Fruit fly (Drosophila melanogaster) whole organism, embryonic: ENCODE data around the gene CG16854.
A peak's percentile ranks its signal among the peaks of the same experiment; 100 is the strongest.

ENCODE experiments used
- Atf-2 ChIP-seq: fragments of 200-800 bp; sonication (Bioruptor generic); optimal IDR thresholded peaks from 2 replicates; lab custom pipeline; 2016; ENCODE audit warnings: missing biosample characterization, missing genetic modification characterization
- B-H1 ChIP-seq: fragments of 200-800 bp; sonication (Bioruptor generic); IDR thresholded peaks from 3 replicates; pipeline ENCODE4 v1.3.6; 2022; ENCODE audit warnings: missing biosample characterization, missing genetic modification characterization
- CG12744 ChIP-seq: fragments of 200-800 bp; sonication (Bioruptor generic); optimal IDR thresholded peaks from 2 replicates; lab custom pipeline; 2016; ENCODE audit warnings: missing biosample characterization, missing genetic modification characterization
- CG15011 ChIP-seq: fragments of 200-800 bp; sonication (Bioruptor generic); optimal IDR thresholded peaks from 3 replicates; lab custom pipeline; 2018; ENCODE audit warnings: missing biosample characterization, mild to moderate bottlenecking, missing genetic modification characterization
- CG1603 ChIP-seq: fragments of 200-800 bp; sonication (Bioruptor generic); optimal IDR thresholded peaks from 2 replicates; lab custom pipeline; 2019; ENCODE audit warnings: missing biosample characterization, mild to moderate bottlenecking, missing genetic modification characterization, moderate library complexity
- CG17186 ChIP-seq: fragments of 200-800 bp; sonication (Bioruptor generic); optimal IDR thresholded peaks from 3 replicates; lab custom pipeline; 2017; ENCODE audit warnings: missing biosample characterization, missing genetic modification reagents, missing genetic modification characterization
- CG17361 ChIP-seq: fragments of 200-800 bp; sonication (Bioruptor generic); IDR thresholded peaks from 3 replicates; pipeline ENCODE4 v1.3.6; 2022; ENCODE audit warnings: missing biosample characterization, missing genetic modification characterization
- CG18011 ChIP-seq: fragments of 200-800 bp; sonication (Bioruptor generic); optimal IDR thresholded peaks from 2 replicates; lab custom pipeline; 2017; ENCODE audit warnings: missing biosample characterization, missing genetic modification characterization, mild to moderate bottlenecking, moderate library complexity, missing genotype
- CG30431 ChIP-seq: fragments of 200-800 bp; sonication (Bioruptor generic); optimal IDR thresholded peaks from 2 replicates; lab custom pipeline; 2017; ENCODE audit warnings: missing biosample characterization, missing genetic modification characterization
- CG31224 ChIP-seq: fragments of 200-800 bp; sonication (Bioruptor generic); IDR thresholded peaks from 2 replicates; pipeline ENCODE4 v1.3.6; 2022; ENCODE audit warnings: missing biosample characterization, missing genetic modification characterization
- CG32532 ChIP-seq: fragments of 200-800 bp; sonication (Bioruptor generic); IDR thresholded peaks from 2 replicates; pipeline ENCODE4 v1.3.6; 2022; ENCODE audit warnings: missing biosample characterization, missing genetic modification characterization
- CG3281 ChIP-seq: fragments of 200-800 bp; sonication (Bioruptor generic); optimal IDR thresholded peaks from 3 replicates; lab custom pipeline; 2017; ENCODE audit warnings: missing biosample characterization, mild to moderate bottlenecking, missing genetic modification characterization
- CG5245 ChIP-seq: fragments of 200-800 bp; sonication (Bioruptor generic); optimal IDR thresholded peaks from 3 replicates; lab custom pipeline; 2016; ENCODE audit warnings: missing biosample characterization, missing genetic modification characterization
- CG6175 ChIP-seq: fragments of 200-800 bp; sonication (Bioruptor generic); IDR thresholded peaks from 3 replicates; pipeline ENCODE4 v1.3.6; 2022; ENCODE audit warnings: missing biosample characterization, missing genetic modification characterization
- CG6854 ChIP-seq: fragments of 200-800 bp; sonication (Bioruptor generic); optimal IDR thresholded peaks from 3 replicates; lab custom pipeline; 2017; ENCODE audit warnings: missing biosample characterization, mild to moderate bottlenecking, missing genetic modification characterization
- CG7271 ChIP-seq: fragments of 200-800 bp; sonication (Bioruptor generic); optimal IDR thresholded peaks from 2 replicates; lab custom pipeline; 2018; ENCODE audit warnings: missing biosample characterization, mild to moderate bottlenecking, missing genetic modification characterization, moderate library complexity
- CG7987 ChIP-seq: fragments of 200-800 bp; sonication (Bioruptor generic); optimal IDR thresholded peaks from 2 replicates; lab custom pipeline; 2018; ENCODE audit warnings: missing biosample characterization, mild to moderate bottlenecking, missing genetic modification characterization, moderate library complexity
- CG8290 ChIP-seq, 3 experiments: fragments of 200-800 bp; sonication (Bioruptor generic); optimal IDR thresholded peaks; 2 replicates each; lab custom pipeline; 2016 to 2019; ENCODE audit warnings: missing biosample characterization in 3 of 3, missing genetic modification characterization in 3 of 3, mild to moderate bottlenecking in 2 of 3, moderate library complexity in 1 of 3
- CG9609 ChIP-seq: fragments of 200-800 bp; sonication (Bioruptor generic); optimal IDR thresholded peaks from 3 replicates; lab custom pipeline; 2016; ENCODE audit warnings: missing biosample characterization, missing genetic modification characterization
- CTCF ChIP-seq: fragments of 200-800 bp; sonication (Bioruptor generic); optimal IDR thresholded peaks from 2 replicates; lab custom pipeline; 2017; ENCODE audit warnings: missing biosample characterization, mild to moderate bottlenecking, missing genetic modification characterization, moderate library complexity
- Drgx ChIP-seq: fragments of 200-800 bp; sonication (Bioruptor generic); IDR thresholded peaks from 2 replicates; pipeline ENCODE4 v1.3.6; 2022; ENCODE audit warnings: missing biosample characterization, missing genetic modification characterization
- HLHmδ ChIP-seq: fragments of 200-800 bp; sonication (Bioruptor generic); optimal IDR thresholded peaks from 2 replicates; lab custom pipeline; 2018; ENCODE audit warnings: missing biosample characterization, mild to moderate bottlenecking, missing genetic modification characterization, moderate library complexity
- Hmr ChIP-seq: fragments of 200-800 bp; sonication (Bioruptor generic); optimal IDR thresholded peaks from 3 replicates; lab custom pipeline; 2017; ENCODE audit warnings: mild to moderate bottlenecking, missing biosample characterization, missing genetic modification reagents, missing genetic modification characterization
- Mrtf ChIP-seq: fragments of 200-800 bp; sonication (Bioruptor generic); IDR thresholded peaks from 3 replicates; pipeline ENCODE4 v1.3.6; 2022; ENCODE audit warnings: missing biosample characterization, missing genetic modification characterization
- NC2β ChIP-seq: fragments of 200-800 bp; sonication (Bioruptor generic); optimal IDR thresholded peaks from 2 replicates; lab custom pipeline; 2016; ENCODE audit warnings: missing biosample characterization, missing genetic modification characterization
- Oli ChIP-seq: fragments of 200-800 bp; sonication (Bioruptor generic); optimal IDR thresholded peaks from 2 replicates; lab custom pipeline; 2018; ENCODE audit warnings: missing biosample characterization, mild to moderate bottlenecking, missing genetic modification characterization, moderate library complexity
- Rx ChIP-seq: fragments of 200-800 bp; sonication (Bioruptor generic); IDR thresholded peaks from 2 replicates; pipeline ENCODE4 v1.3.6; 2022; ENCODE audit warnings: missing biosample characterization, missing genetic modification characterization
- Scr ChIP-seq: fragments of 200-800 bp; sonication (Bioruptor generic); IDR thresholded peaks from 2 replicates; pipeline ENCODE4 v1.3.6; 2022; ENCODE audit warnings: missing biosample characterization, missing genetic modification characterization; ENCODE audit not compliant: partially characterized antibody
- Trl ChIP-seq, 3 experiments: fragments of >200 bp in 2 of 3; fragments of 200-800 bp in 1 of 3; sonication (Bioruptor generic) in 1 of 3; optimal IDR thresholded peaks; 2 replicates in 1 of 3; 3 replicates in 2 of 3; lab custom pipeline; 2016 to 2017; ENCODE audit warnings: missing biosample characterization in 1 of 3, missing genetic modification characterization in 1 of 3
- Xrp1 ChIP-seq: fragments of 200-800 bp; sonication (Bioruptor generic); IDR thresholded peaks from 2 replicates; pipeline ENCODE4 v1.3.6; 2022; ENCODE audit warnings: missing biosample characterization, missing genetic modification characterization
- ato ChIP-seq: fragments of 200-800 bp; sonication (Bioruptor generic); IDR thresholded peaks from 2 replicates; pipeline ENCODE4 v1.3.6; 2022; ENCODE audit warnings: missing biosample characterization, missing genetic modification characterization; ENCODE audit not compliant: partially characterized antibody
- chif ChIP-seq, 2 experiments: fragments of 200-800 bp; sonication (Bioruptor generic); optimal IDR thresholded peaks; 3 replicates each; lab custom pipeline; 2016; ENCODE audit warnings: missing biosample characterization in 2 of 2, missing genetic modification characterization in 2 of 2
- chn ChIP-seq: fragments of 200-800 bp; sonication (Bioruptor generic); optimal IDR thresholded peaks from 2 replicates; lab custom pipeline; 2016; ENCODE audit warnings: missing biosample characterization, missing genetic modification characterization
- dan ChIP-seq: fragments of 200-800 bp; sonication (Bioruptor generic); IDR thresholded peaks from 2 replicates; pipeline ENCODE4 v1.3.6; 2022; ENCODE audit warnings: missing biosample characterization, missing genetic modification characterization
- emc ChIP-seq: fragments of 200-800 bp; sonication (Bioruptor generic); optimal IDR thresholded peaks from 2 replicates; lab custom pipeline; 2016; ENCODE audit warnings: missing biosample characterization, missing genetic modification characterization
- gce ChIP-seq: fragments of 200-800 bp; sonication (Bioruptor generic); IDR thresholded peaks from 3 replicates; pipeline ENCODE4 v1.3.6; 2022; ENCODE audit warnings: missing biosample characterization, missing genetic modification characterization
- gcm2 ChIP-seq: fragments of 200-800 bp; sonication (Bioruptor generic); optimal IDR thresholded peaks from 2 replicates; lab custom pipeline; 2016; ENCODE audit warnings: missing biosample characterization, missing genetic modification characterization
- gem ChIP-seq: fragments of 200-800 bp; sonication (Bioruptor generic); optimal IDR thresholded peaks from 2 replicates; lab custom pipeline; 2019; ENCODE audit warnings: missing biosample characterization, mild to moderate bottlenecking, missing genetic modification characterization, moderate library complexity
- kni ChIP-seq: fragments of 200-800 bp; sonication (Bioruptor generic); optimal IDR thresholded peaks from 3 replicates; lab custom pipeline; 2017; ENCODE audit warnings: mild to moderate bottlenecking, missing biosample characterization, missing genetic modification reagents, missing genetic modification characterization
- mirr ChIP-seq: fragments of 200-800 bp; sonication (Bioruptor generic); optimal IDR thresholded peaks from 3 replicates; lab custom pipeline; 2018; ENCODE audit warnings: missing biosample characterization, mild to moderate bottlenecking, missing genetic modification characterization
- pnt ChIP-seq: fragments of 200-800 bp; sonication (Bioruptor generic); optimal IDR thresholded peaks from 3 replicates; lab custom pipeline; 2016; ENCODE audit warnings: missing biosample characterization, missing genetic modification characterization
- prd ChIP-seq, 3 experiments: fragments of >200 bp in 2 of 3; fragments of 200-800 bp in 1 of 3; sonication (Bioruptor generic) in 1 of 3; optimal IDR thresholded peaks in 2 of 3; IDR thresholded peaks in 1 of 3; 2 replicates in 2 of 3; 3 replicates in 1 of 3; pipeline versions ENCODE4 v1.3.6 to Lab custom; 2017 to 2022; ENCODE audit warnings: missing biosample characterization in 1 of 3, missing genetic modification characterization in 1 of 3
- run ChIP-seq: fragments of 200-800 bp; sonication (Bioruptor generic); optimal IDR thresholded peaks from 3 replicates; lab custom pipeline; 2018; ENCODE audit warnings: missing biosample characterization, mild to moderate bottlenecking, missing genetic modification characterization
- scrt ChIP-seq: fragments of 200-800 bp; sonication (Bioruptor generic); optimal IDR thresholded peaks from 2 replicates; lab custom pipeline; 2018; ENCODE audit warnings: missing biosample characterization, mild to moderate bottlenecking, missing genetic modification characterization, moderate library complexity
- sna ChIP-seq: fragments of 200-800 bp; sonication (Bioruptor generic); IDR thresholded peaks from 2 replicates; pipeline ENCODE4 v1.3.6; 2022; ENCODE audit warnings: missing biosample characterization, missing genetic modification characterization; ENCODE audit not compliant: partially characterized antibody
- tin ChIP-seq: fragments of 200-800 bp; sonication (Bioruptor generic); optimal IDR thresholded peaks from 3 replicates; lab custom pipeline; 2016; ENCODE audit warnings: missing biosample characterization, missing genetic modification characterization
- trem ChIP-seq: fragments of 200-800 bp; optimal IDR thresholded peaks from 3 replicates; lab custom pipeline; 2019; ENCODE audit warnings: missing biosample characterization, mild to moderate bottlenecking, missing genetic modification characterization, moderate library complexity
- tx ChIP-seq: fragments of 200-800 bp; sonication (Bioruptor generic); optimal IDR thresholded peaks from 2 replicates; lab custom pipeline; 2016; ENCODE audit warnings: missing biosample characterization, missing genetic modification characterization

Gene CG16854

DNA sequence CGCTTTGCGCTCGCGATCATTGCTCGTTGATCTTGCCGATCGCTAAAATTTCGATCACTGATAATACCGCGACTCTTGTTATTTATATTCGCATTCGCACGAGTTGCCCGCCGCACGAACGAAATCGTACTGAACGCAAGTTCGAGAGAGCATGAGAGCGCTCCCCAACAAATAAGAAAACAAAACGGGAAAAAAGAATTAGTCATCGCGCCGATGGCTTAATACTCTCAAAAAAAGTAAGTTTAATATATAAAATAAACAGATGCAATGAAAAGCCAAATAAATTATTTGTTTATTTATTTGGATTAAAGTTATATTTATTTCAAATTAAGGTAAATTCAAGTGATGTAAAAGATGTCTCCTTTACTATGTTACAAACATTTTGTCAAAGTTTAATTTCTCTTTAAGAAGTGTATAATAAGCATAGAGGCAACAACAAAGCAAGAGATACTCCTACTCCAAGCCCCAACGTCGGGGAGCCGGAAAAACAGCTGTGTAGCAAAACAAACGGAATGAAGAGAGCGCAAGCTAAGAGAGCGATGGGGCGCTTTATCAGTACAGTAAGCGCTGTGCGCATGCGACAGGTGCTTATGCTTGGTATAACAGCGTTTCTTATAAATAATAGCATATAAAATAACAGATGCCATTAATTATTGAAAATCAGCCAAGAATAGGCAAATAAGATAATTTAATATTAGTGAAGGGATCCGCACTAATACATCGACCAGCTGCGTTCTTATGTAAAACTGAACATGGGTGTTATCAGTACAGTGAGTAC, 29.0 kb upstream of the CG16854 start (continued):
- TF ChIP-seq Trl (optimal IDR thresholded peaks at IDR 0.05; lab: Kevin White, UChicago) (peak; percentile 69 to 90), Trl (GFP tag; optimal IDR thresholded peaks at IDR 0.05; lab: Kevin White, UChicago) (peak; percentile 31), CG3281 (GFP tag; lab: Kevin White, UChicago) (peak; percentile 51), CG30431 (peak; percentile 56), CG17361 (peak; percentile 88), CG1603 (tag; lab: Kevin White, UChicago) (peak; percentile 82), Oli (tag; lab: Kevin White, UChicago) (peak; percentile 82), prd (optimal IDR thresholded peaks at IDR 0.05; lab: Kevin White, UChicago) (no peak), prd (GFP tag; IDR thresholded peaks at IDR 0.05; lab: Robert Waterston, UW) (peak; percentile 68; the same call in 2 of the 3 replicates), CG31224 (GFP tag; lab: Robert Waterston, UW) (no peak), Hmr (GFP tag; lab: Kevin White, UChicago) (peak; percentile 71), CG18011 (GFP tag; lab: Kevin White, UChicago) (peak; percentile 51), CG7987 (GFP tag; lab: Kevin White, UChicago) (peak; percentile 1), CG5245 (GFP tag; lab: Kevin White, UChicago) (no peak), sna (GFP tag; lab: Robert Waterston, UW) (no peak), gem (tag; lab: Kevin White, UChicago) (peak; percentile 79), emc (GFP tag; lab: Kevin White, UChicago) (no peak), dan (GFP tag; lab: Robert Waterston, UW) (no peak), tx (peak; percentile 50), mirr (GFP tag; lab: Kevin White, UChicago) (peak; percentile 28), CG6175 (GFP tag; lab: Robert Waterston, UW) (no peak), kni (GFP tag; lab: Kevin White, UChicago) (no peak), Scr (GFP tag; lab: Robert Waterston, UW) (no peak), gce (peak; percentile 50; the same call in 1 of the 3 replicates), run (tag; lab: Kevin White, UChicago) (no peak), CTCF (GFP tag; lab: Kevin White, UChicago) (peak; percentile 2), CG6854 (peak; percentile 79), NC2β (GFP tag; lab: Kevin White, UChicago) (peak; percentile 72), scrt (GFP tag; lab: Kevin White, UChicago) (peak; percentile 53), chn (peak; percentile 77), CG12744 (GFP tag; lab: Kevin White, UChicago) (peak; percentile 42), CG32532 (GFP tag; lab: Robert Waterston, UW) (peak; percentile 55), trem (tag; lab: Kevin White, UChicago) (peak; percentile 50), CG8290 (GFP tag; optimal IDR thresholded peaks at IDR 0.05; lab: Kevin White, UChicago) (peak; percentile 35), CG8290 (tag; optimal IDR thresholded peaks at IDR 0.05; lab: Kevin White, UChicago) (peak; percentile 25 to 44), CG7271 (tag; lab: Kevin White, UChicago) (no peak), Mrtf (GFP tag; lab: Robert Waterston, UW) (peak; percentile 81), Rx (GFP tag; lab: Robert Waterston, UW) (peak; percentile 65; the same call in 1 of the 2 replicates), chif (GFP tag; optimal IDR thresholded peaks at IDR 0.05; lab: Kevin White, UChicago) (peak; percentile 69 to 84), Xrp1 (GFP tag; lab: Robert Waterston, UW) (peak; percentile 49), Drgx (GFP tag; lab: Robert Waterston, UW) (no peak; the same call in 1 of the 2 replicates), CG15011 (GFP tag; lab: Kevin White, UChicago) (no peak), Atf-2 (GFP tag; lab: Kevin White, UChicago) (no peak), CG17186 (GFP tag; lab: Kevin White, UChicago) (no peak), tin (GFP tag; lab: Kevin White, UChicago) (peak; percentile 55), gcm2 (peak; percentile 83), B-H1 (peak; percentile 71), ato (GFP tag; lab: Robert Waterston, UW) (no peak), pnt (GFP tag; lab: Kevin White, UChicago) (peak; percentile 84), CG9609 (peak; percentile 40), HLHmδ (no peak)
